Fruit fly (Drosophila melanogaster) whole organism: ENCODE data around the gene CG13917.

Experiments
- CG8478 ChIP-seq: fragments of >200 bp; optimal IDR thresholded peaks from 2 replicates; lab custom pipeline; 2018; ENCODE audit warnings: inconsistent platforms
- Dll ChIP-seq: fragments of >200 bp; optimal IDR thresholded peaks from 2 replicates; lab custom pipeline; 2017
- EcR ChIP-seq, 2 experiments: fragments of >200 bp; optimal IDR thresholded peaks; 2 replicates each; lab custom pipeline; 2017; ENCODE audit warnings: missing biosample characterization in 2 of 2, missing genetic modification characterization in 2 of 2, missing genetic modification reagents in 2 of 2
- psq ChIP-seq: fragments of >200 bp; optimal IDR thresholded peaks from 2 replicates; lab custom pipeline; 2017
- usp ChIP-seq: fragments of >200 bp; optimal IDR thresholded peaks from 2 replicates; lab custom pipeline; 2017; ENCODE audit warnings: missing biosample characterization, missing genetic modification characterization, mixed read lengths

DNA sequence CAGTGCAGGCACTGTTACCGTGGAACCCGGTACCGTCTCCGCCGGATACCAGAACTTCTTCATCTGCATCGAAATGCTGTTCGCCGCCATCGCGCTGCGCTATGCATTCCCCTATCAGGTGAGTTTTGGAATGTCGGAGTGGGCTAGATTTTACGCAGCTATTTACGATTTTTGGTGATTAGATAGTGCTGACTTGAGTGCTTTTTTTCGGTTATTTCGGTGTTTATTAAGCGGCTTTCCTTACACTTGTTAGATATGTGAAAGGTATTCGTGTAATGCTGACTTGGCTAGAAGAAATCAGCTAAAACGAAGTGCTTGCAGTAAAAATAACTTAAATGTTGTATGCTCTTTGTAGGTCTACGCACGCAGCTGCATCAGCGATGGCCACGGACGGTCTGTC lies 3.3 kb upstream of the CG13917 start:
- TF ChIP-seq Dll (no peak), CG8478 (no peak), psq (no peak), EcR (GFP tag; optimal IDR thresholded peaks at IDR 0.05; lab: Kevin White, UChicago) (no peak), usp (GFP tag; lab: Kevin White, UChicago) (no peak)
